Worm (Caenorhabditis elegans): Measurements from ENCODE around the gene chil-13.

DNA sequence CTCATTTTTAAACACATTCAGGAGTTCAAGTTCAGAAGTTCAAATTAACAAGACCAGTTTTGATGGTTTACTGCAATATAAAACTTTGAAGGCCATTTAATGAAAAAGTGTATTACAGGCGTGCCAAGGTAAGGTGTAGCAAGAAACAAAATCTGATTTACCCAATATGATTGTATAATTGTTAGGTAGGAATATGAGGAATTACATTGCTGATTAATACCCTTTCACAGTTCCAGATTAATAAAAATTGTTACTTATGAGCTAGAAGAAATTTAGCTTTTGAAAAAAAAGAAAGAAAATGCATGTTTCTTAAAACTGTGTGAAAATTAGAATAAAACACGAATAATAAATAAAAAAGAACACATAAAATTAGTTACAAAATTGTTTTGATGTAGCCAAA, 4.5 kb downstream of the chil-13 start, which contains the start of gene kin-15:
- no peak for TF ChIP-seq nhr-28 (tag; optimal IDR thresholded peaks at IDR 0.05)
- TF ChIP-seq ces-1 (GFP tag; optimal IDR thresholded peaks at IDR 0.05) = no peak

All from whole organism, L1 larva.